Worm (Caenorhabditis elegans) whole organism, early embryonic: ENCODE results near the gene otub-3.

Experiments
- B0310.2 ChIP-seq: sonication (generic microtip); optimal IDR thresholded peaks from 2 replicates; lab custom pipeline; 2016; ENCODE audit warnings: mild to moderate bottlenecking, missing genetic modification characterization, missing compliant biosample characterization
- F13C5.2 ChIP-seq: sonication (generic microtip); optimal IDR thresholded peaks from 2 replicates; lab custom pipeline; 2017; ENCODE audit warnings: mild to moderate bottlenecking, missing genetic modification characterization, inconsistent platforms, missing compliant biosample characterization
- aly-1 ChIP-seq: sonication (generic microtip); optimal IDR thresholded peaks from 2 replicates; lab custom pipeline; 2016; ENCODE audit warnings: missing genetic modification characterization, missing compliant biosample characterization
- ama-1 ChIP-seq: fragments of 150-350 bp; optimal IDR thresholded peaks from 2 replicates; lab custom pipeline; 2014
- ceh-13 ChIP-seq: fragments of 200-800 bp; sonication (Bioruptor generic); optimal IDR thresholded peaks from 2 replicates; lab custom pipeline; 2018; ENCODE audit warnings: mild to moderate bottlenecking, missing genetic modification characterization, missing compliant biosample characterization
- ceh-36 ChIP-seq: sonication (generic microtip); optimal IDR thresholded peaks from 2 replicates; lab custom pipeline; 2016; ENCODE audit warnings: missing genetic modification characterization, inconsistent platforms, missing compliant biosample characterization
- ets-7 ChIP-seq: sonication (generic microtip); optimal IDR thresholded peaks from 2 replicates; lab custom pipeline; 2016; ENCODE audit warnings: missing genotype, missing genetic modification characterization, missing compliant biosample characterization
- flt-1 ChIP-seq: fragments of 200-800 bp; sonication (Bioruptor generic); IDR thresholded peaks from 2 replicates; pipeline ENCODE4 v1.3.6; 2022; ENCODE audit warnings: missing genetic modification characterization, missing compliant biosample characterization
- hmbx-1 ChIP-seq: sonication (generic microtip); optimal IDR thresholded peaks from 2 replicates; lab custom pipeline; 2016; ENCODE audit warnings: mild to moderate bottlenecking, missing genetic modification characterization, missing compliant biosample characterization
- hmg-4 ChIP-seq: fragments of 200-800 bp; sonication (Bioruptor generic); optimal IDR thresholded peaks from 2 replicates; lab custom pipeline; 2018; ENCODE audit warnings: mild to moderate bottlenecking, missing genetic modification characterization, missing compliant biosample characterization
- hnd-1 ChIP-seq: sonication (generic microtip); optimal IDR thresholded peaks from 2 replicates; lab custom pipeline; 2016; ENCODE audit warnings: missing genetic modification characterization, missing compliant biosample characterization
- pes-1 ChIP-seq: fragments of 200-800 bp; sonication (Bioruptor generic); IDR thresholded peaks from 2 replicates; pipeline ENCODE4 v1.3.6; 2022; ENCODE audit warnings: missing genetic modification reagents, missing genetic modification characterization, missing compliant biosample characterization
- scrt-1 ChIP-seq: fragments of 200-800 bp; sonication (Bioruptor generic); IDR thresholded peaks from 2 replicates; pipeline ENCODE4 v1.3.6; 2022; ENCODE audit warnings: missing genetic modification characterization, missing compliant biosample characterization
- sea-1 ChIP-seq: fragments of 200-800 bp; sonication (Bioruptor generic); conservative IDR thresholded peaks from 2 replicates; pipeline ENCODE4 v1.3.6; 2022; ENCODE audit warnings: missing genetic modification characterization, missing compliant biosample characterization
- tbx-11 ChIP-seq: fragments of 200-800 bp; sonication (Bioruptor generic); IDR thresholded peaks from 2 replicates; pipeline ENCODE4 v1.3.6; 2022; ENCODE audit warnings: missing genetic modification characterization, missing compliant biosample characterization
- tbx-37 ChIP-seq: fragments of 200-800 bp; sonication (Bioruptor generic); conservative IDR thresholded peaks from 2 replicates; pipeline ENCODE4 v1.3.6; 2022; ENCODE audit warnings: missing genetic modification reagents, missing genetic modification characterization, missing compliant biosample characterization
- tra-4 ChIP-seq: sonication (generic microtip); optimal IDR thresholded peaks from 2 replicates; lab custom pipeline; 2017; ENCODE audit warnings: missing genetic modification characterization, missing compliant biosample characterization

The otub-3 gene

DNA sequence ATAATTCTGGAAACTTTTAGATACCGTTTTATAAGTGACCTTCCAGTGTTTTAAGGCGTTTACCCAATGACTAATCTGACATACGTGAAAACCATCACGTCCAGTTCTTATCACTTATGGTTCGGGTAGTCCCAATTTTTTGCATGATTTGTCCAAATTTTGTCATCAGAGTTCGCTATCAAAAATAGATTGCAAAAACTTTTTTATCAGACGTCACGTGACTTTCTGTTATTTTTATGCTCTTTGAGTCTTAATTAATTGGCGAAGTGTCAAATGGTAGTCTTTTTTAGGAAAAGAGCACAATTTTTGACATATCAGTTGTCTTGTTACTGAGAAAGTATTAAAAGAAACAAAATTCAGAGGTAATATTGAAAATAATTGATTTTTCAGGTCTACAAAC, 1.7 kb downstream of the otub-3 start:
- TF ChIP-seq tra-4 (tag; lab: Kevin White, UChicago) (no peak), ama-1 (lab: Kevin White, UChicago) (no peak), tbx-37 (no peak), aly-1 (tag; lab: Kevin White, UChicago) (no peak), B0310.2 (tag; lab: Kevin White, UChicago) (no peak), scrt-1 (GFP tag; lab: Robert Waterston, UW) (no peak), F13C5.2 (no peak), flt-1 (GFP tag; lab: Robert Waterston, UW) (no peak), hmg-4 (GFP tag; lab: Kevin White, UChicago) (no peak), ceh-36 (tag; lab: Kevin White, UChicago) (no peak), sea-1 (GFP tag; lab: Robert Waterston, UW) (no peak), ets-7 (tag; lab: Kevin White, UChicago) (no peak), tbx-11 (GFP tag; lab: Robert Waterston, UW) (no peak)

DNA sequence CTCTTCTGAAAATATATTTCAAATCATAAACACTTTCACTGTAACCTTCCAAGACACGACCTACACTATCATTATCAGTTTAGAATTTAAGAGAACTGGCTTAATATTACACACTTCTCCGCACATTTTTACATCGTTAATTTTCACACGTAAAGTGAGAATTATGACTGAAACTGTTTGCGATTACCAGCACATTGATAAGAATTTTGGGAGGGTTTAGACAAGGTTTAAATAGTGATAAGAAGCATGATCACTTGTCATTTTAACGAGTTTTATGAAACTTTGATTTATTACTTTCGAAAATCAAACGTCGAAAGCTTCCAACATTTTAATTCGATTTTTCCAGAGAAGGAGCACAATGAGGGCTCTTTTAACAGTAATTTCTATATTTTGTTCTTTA, 2.5 kb downstream of the otub-3 start, which contains the start of gene F21D5.3:
F21D5.3 (plus strand) TSS at position 347 of the 400 bp plus-strand sequence.
- no peak for TF ChIP-seq ceh-13 (GFP tag; lab: Kevin White, UChicago)
- TF ChIP-seq hmg-4 (GFP tag; lab: Kevin White, UChicago), result no peak
- no peak for TF ChIP-seq hmbx-1 (tag; lab: Kevin White, UChicago)
- TF ChIP-seq tra-4 (tag; lab: Kevin White, UChicago), result no peak
- TF ChIP-seq F13C5.2, result no peak
- TF ChIP-seq ceh-36 (tag; lab: Kevin White, UChicago), result no peak
- no peak for TF ChIP-seq scrt-1 (GFP tag; lab: Robert Waterston, UW)
- TF ChIP-seq B0310.2 (tag; lab: Kevin White, UChicago), result no peak
- TF ChIP-seq ama-1 (lab: Kevin White, UChicago), result no peak

DNA sequence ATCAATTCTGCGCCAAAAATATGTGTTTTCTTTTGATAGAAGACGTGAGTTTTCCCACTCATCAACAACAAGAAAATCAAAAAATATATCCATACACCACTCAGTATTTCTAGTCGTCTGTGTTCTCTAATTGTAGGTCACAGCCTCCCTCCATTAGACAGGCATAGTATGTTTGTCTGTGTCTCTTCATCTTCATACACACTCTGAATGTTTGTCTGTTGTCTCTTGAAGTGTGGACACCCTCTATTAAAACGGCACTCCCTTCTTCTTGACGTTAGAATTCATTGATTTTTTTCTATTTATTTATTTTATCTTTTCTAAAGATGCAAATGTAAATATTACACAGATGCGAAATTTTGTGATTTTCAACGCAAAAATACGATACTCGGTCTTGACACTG, 9.4 kb downstream of the otub-3 start:
- TF ChIP-seq sea-1 (GFP tag; lab: Robert Waterston, UW) (no peak), aly-1 (tag; lab: Kevin White, UChicago) (no peak), hmbx-1 (tag; lab: Kevin White, UChicago) (no peak), tbx-37 (no peak), tra-4 (tag; lab: Kevin White, UChicago) (no peak), F13C5.2 (no peak), tbx-11 (GFP tag; lab: Robert Waterston, UW) (no peak), hnd-1 (tag; lab: Kevin White, UChicago) (no peak), hmg-4 (GFP tag; lab: Kevin White, UChicago) (no peak), ceh-36 (tag; lab: Kevin White, UChicago) (no peak), scrt-1 (GFP tag; lab: Robert Waterston, UW) (no peak)

DNA sequence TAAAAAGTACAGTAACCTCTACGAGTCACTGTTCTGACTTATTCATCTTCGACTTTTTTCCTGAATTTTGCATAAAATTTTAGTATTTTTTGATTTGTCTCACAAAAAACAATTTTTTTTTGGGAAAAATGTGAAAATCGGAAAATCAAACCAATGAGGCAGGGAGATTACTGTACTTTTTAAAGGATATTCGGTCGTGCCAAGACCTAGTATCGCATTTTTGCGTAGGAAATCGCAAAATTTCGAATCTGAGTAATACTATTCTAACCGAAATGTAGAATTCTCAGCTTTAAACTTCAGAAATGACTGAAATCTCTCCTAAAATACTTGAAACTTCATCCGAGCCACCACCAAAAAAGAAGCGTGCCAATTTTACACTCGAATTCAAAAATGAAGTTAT, 9.8 kb downstream of the otub-3 start, which contains the start of gene F21D5.4:
F21D5.4 (plus strand) TSS at position 301 of the 400 bp plus-strand sequence.
- TF ChIP-seq scrt-1 (GFP tag; lab: Robert Waterston, UW) (no peak), flt-1 (GFP tag; lab: Robert Waterston, UW) (no peak), ceh-13 (GFP tag; lab: Kevin White, UChicago) (no peak), hmbx-1 (tag; lab: Kevin White, UChicago) (no peak), ama-1 (lab: Kevin White, UChicago) (no peak), hnd-1 (tag; lab: Kevin White, UChicago) (no peak), B0310.2 (tag; lab: Kevin White, UChicago) (no peak), ets-7 (tag; lab: Kevin White, UChicago) (no peak), hmg-4 (GFP tag; lab: Kevin White, UChicago) (no peak), pes-1 (no peak), tra-4 (tag; lab: Kevin White, UChicago) (no peak), tbx-37 (no peak), F13C5.2 (no peak), aly-1 (tag; lab: Kevin White, UChicago) (no peak), tbx-11 (GFP tag; lab: Robert Waterston, UW) (no peak), ceh-36 (tag; lab: Kevin White, UChicago) (no peak), sea-1 (GFP tag; lab: Robert Waterston, UW) (no peak)

DNA sequence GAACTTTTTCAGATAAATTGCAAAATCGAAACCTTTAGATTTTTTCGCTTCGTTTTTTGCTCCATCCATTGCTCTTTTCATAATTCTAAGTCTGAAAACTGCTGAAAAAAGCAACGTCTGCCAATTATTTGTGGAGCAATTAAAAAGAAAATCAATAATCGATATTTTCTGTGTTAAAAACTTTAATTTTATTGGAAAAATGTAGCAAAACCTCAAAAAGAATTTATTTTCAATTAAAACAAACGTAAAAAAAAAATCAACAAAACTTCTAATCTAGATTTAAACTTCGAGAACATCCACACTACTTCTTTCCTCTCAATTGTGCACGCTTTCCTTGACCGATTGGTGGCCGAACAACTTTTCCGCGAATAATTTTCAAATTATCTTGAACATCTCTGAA, 11.3 kb downstream of the otub-3 start, which contains the start of gene F21D5.5:
F21D5.5 (minus strand) TSS at position 101 of the 400 bp plus-strand sequence.
- TF ChIP-seq hnd-1 (tag; lab: Kevin White, UChicago), result no peak
- no peak for TF ChIP-seq hmbx-1 (tag; lab: Kevin White, UChicago)
- no peak for TF ChIP-seq B0310.2 (tag; lab: Kevin White, UChicago)
- TF ChIP-seq F13C5.2, result no peak
- TF ChIP-seq ceh-36 (tag; lab: Kevin White, UChicago), result no peak
- TF ChIP-seq hmg-4 (GFP tag; lab: Kevin White, UChicago), result no peak
- TF ChIP-seq ceh-13 (GFP tag; lab: Kevin White, UChicago), result no peak
- no peak for TF ChIP-seq tbx-37
- no peak for TF ChIP-seq flt-1 (GFP tag; lab: Robert Waterston, UW)
- TF ChIP-seq scrt-1 (GFP tag; lab: Robert Waterston, UW), result no peak
- no peak for TF ChIP-seq ama-1 (lab: Kevin White, UChicago)
- TF ChIP-seq ets-7 (tag; lab: Kevin White, UChicago), result no peak

DNA sequence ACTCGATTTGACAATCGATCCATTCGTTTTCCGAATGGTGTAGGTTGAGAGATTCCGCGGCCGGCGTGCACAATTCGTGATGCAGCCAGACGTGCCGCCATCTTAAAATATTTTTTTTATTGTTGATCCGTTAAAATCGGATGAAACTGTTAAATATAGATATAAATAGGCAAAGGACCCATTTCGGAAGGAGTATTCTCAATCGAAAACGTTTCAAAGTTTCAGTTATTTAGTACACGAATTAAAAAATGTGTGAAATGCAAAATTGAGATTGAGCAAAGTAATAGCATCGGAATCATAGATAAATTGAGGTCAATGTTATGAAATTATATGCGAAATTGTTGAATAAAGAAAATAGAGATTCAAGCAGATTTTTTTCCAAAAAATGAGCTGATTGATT, 11.9 kb downstream of the otub-3 start, which contains the start of gene mrps-33:
mrps-33 (minus strand) TSS at position 101 of the 400 bp plus-strand sequence.
- TF ChIP-seq hmbx-1 (tag; lab: Kevin White, UChicago), result no peak
- no peak for TF ChIP-seq flt-1 (GFP tag; lab: Robert Waterston, UW)
- TF ChIP-seq hnd-1 (tag; lab: Kevin White, UChicago), result no peak
- no peak for TF ChIP-seq hmg-4 (GFP tag; lab: Kevin White, UChicago)
- TF ChIP-seq ceh-13 (GFP tag; lab: Kevin White, UChicago), result no peak
- TF ChIP-seq ama-1 (lab: Kevin White, UChicago), result no peak
- no peak for TF ChIP-seq tbx-11 (GFP tag; lab: Robert Waterston, UW)
- TF ChIP-seq pes-1, result no peak
- TF ChIP-seq tra-4 (tag; lab: Kevin White, UChicago), result no peak
- TF ChIP-seq aly-1 (tag; lab: Kevin White, UChicago), result no peak
- no peak for TF ChIP-seq B0310.2 (tag; lab: Kevin White, UChicago)
- TF ChIP-seq scrt-1 (GFP tag; lab: Robert Waterston, UW), result no peak
- TF ChIP-seq F13C5.2, result no peak
